Fruit fly (Drosophila melanogaster) whole organism, adult: ENCODE data around the gene Lsp1gamma.
A peak's percentile ranks its signal among the peaks of the same experiment; 100 is the strongest.

Source experiments
- CG11617 ChIP-seq: fragments of 200-800 bp; sonication (Bioruptor generic); optimal IDR thresholded peaks from 2 replicates; lab custom pipeline; 2017; ENCODE audit warnings: mild to moderate bottlenecking, missing biosample characterization, missing genetic modification reagents, missing genetic modification characterization
- CG12768 ChIP-seq: fragments of 200-800 bp; sonication (Bioruptor generic); optimal IDR thresholded peaks from 2 replicates; lab custom pipeline; 2017; ENCODE audit warnings: missing biosample characterization, missing genetic modification characterization, mild to moderate bottlenecking, moderate library complexity, missing genetic modification reagents
- CG14711 ChIP-seq: fragments of 200-800 bp; sonication (Bioruptor generic); optimal IDR thresholded peaks from 2 replicates; lab custom pipeline; 2018; ENCODE audit warnings: missing biosample characterization, mild to moderate bottlenecking, missing genetic modification characterization, moderate library complexity
- CG1620 ChIP-seq: fragments of 200-800 bp; sonication (Bioruptor generic); optimal IDR thresholded peaks from 2 replicates; lab custom pipeline; 2016; ENCODE audit warnings: missing biosample characterization, missing genetic modification characterization
- CG33017 ChIP-seq: fragments of 200-800 bp; sonication (Bioruptor generic); optimal IDR thresholded peaks from 2 replicates; lab custom pipeline; 2018; ENCODE audit warnings: missing biosample characterization, mild to moderate bottlenecking, missing genetic modification characterization, moderate library complexity
- CG5204 ChIP-seq: fragments of 200-800 bp; sonication (Bioruptor generic); optimal IDR thresholded peaks from 2 replicates; lab custom pipeline; 2016; ENCODE audit warnings: missing biosample characterization, missing genetic modification characterization
- CG7045 ChIP-seq: fragments of 200-800 bp; sonication (Bioruptor generic); optimal IDR thresholded peaks from 2 replicates; lab custom pipeline; 2017; ENCODE audit warnings: missing biosample characterization, mild to moderate bottlenecking, missing genetic modification characterization
- CG7101 ChIP-seq: fragments of 200-800 bp; sonication (Bioruptor generic); optimal IDR thresholded peaks from 2 replicates; lab custom pipeline; 2018; ENCODE audit warnings: missing biosample characterization, mild to moderate bottlenecking, missing genetic modification characterization, moderate library complexity
- Clk ChIP-seq: fragments of 200-800 bp; sonication (Bioruptor generic); optimal IDR thresholded peaks from 2 replicates; lab custom pipeline; 2017; ENCODE audit warnings: missing biosample characterization, missing genetic modification characterization
- Crg-1 ChIP-seq: fragments of 200-800 bp; sonication (Bioruptor generic); optimal IDR thresholded peaks from 2 replicates; lab custom pipeline; 2016; ENCODE audit warnings: missing biosample characterization, missing genetic modification characterization
- Hr96 ChIP-seq: fragments of 200-800 bp; sonication (Bioruptor generic); optimal IDR thresholded peaks from 2 replicates; lab custom pipeline; 2016; ENCODE audit warnings: missing biosample characterization, missing genetic modification characterization
- Mnt ChIP-seq: fragments of 200-800 bp; sonication (Bioruptor generic); optimal IDR thresholded peaks from 2 replicates; lab custom pipeline; 2016; ENCODE audit warnings: missing biosample characterization, mild to moderate bottlenecking, missing genetic modification characterization
- bab1 ChIP-seq: fragments of 200-800 bp; sonication (Bioruptor generic); optimal IDR thresholded peaks from 3 replicates; lab custom pipeline; 2019; ENCODE audit warnings: missing biosample characterization, mild to moderate bottlenecking, missing genetic modification characterization, moderate library complexity
- cic ChIP-seq: fragments of 200-800 bp; sonication (Bioruptor generic); optimal IDR thresholded peaks from 2 replicates; lab custom pipeline; 2017; ENCODE audit warnings: missing biosample characterization, mild to moderate bottlenecking, missing genetic modification characterization, moderate library complexity
- cnc ChIP-seq, 2 experiments: fragments of >200 bp; optimal IDR thresholded peaks; 2 replicates each; lab custom pipeline; 2017
- kay ChIP-seq: fragments of 200-800 bp; sonication (Bioruptor generic); peaks from one replicate; lab custom pipeline; 2016; ENCODE audit warnings: missing biosample characterization, missing genetic modification characterization, borderline replicate concordance
- ovo ChIP-seq: fragments of 200-800 bp; sonication (Bioruptor generic); optimal IDR thresholded peaks from 2 replicates; lab custom pipeline; 2016; ENCODE audit warnings: missing biosample characterization, missing genetic modification characterization
- pad ChIP-seq: fragments of 200-800 bp; sonication (Bioruptor generic); optimal IDR thresholded peaks from 3 replicates; lab custom pipeline; 2017; ENCODE audit warnings: missing biosample characterization, missing genetic modification characterization, mild to moderate bottlenecking, moderate library complexity, missing genetic modification reagents
- tj ChIP-seq: fragments of 200-800 bp; sonication (Bioruptor generic); optimal IDR thresholded peaks from 3 replicates; lab custom pipeline; 2017; ENCODE audit warnings: missing biosample characterization, mild to moderate bottlenecking, missing genetic modification characterization, moderate library complexity
- toe ChIP-seq: fragments of 200-800 bp; sonication (Bioruptor generic); optimal IDR thresholded peaks from 2 replicates; lab custom pipeline; 2016; ENCODE audit warnings: missing biosample characterization, missing genetic modification characterization

Gene Lsp1gamma

dm6 chr3L:37965-38364 lies 28.3 kb upstream of the Lsp1gamma start:
- TF ChIP-seq toe (GFP tag; lab: Kevin White, UChicago): no peak
- no peak for TF ChIP-seq bab1
- no peak for TF ChIP-seq CG33017
- no peak for TF ChIP-seq CG11617 (GFP tag; lab: Kevin White, UChicago)
- no peak for TF ChIP-seq cnc (optimal IDR thresholded peaks at IDR 0.05; lab: Kevin White, UChicago)
- no peak for TF ChIP-seq Crg-1 (GFP tag; lab: Kevin White, UChicago)
- no peak for TF ChIP-seq ovo (GFP tag; lab: Kevin White, UChicago)
- no peak for TF ChIP-seq Hr96 (GFP tag; lab: Kevin White, UChicago)
- TF ChIP-seq cic (GFP tag; lab: Kevin White, UChicago): no peak
- TF ChIP-seq CG5204: no peak
- TF ChIP-seq Mnt (GFP tag; lab: Kevin White, UChicago): no peak
- TF ChIP-seq CG12768 (GFP tag; lab: Kevin White, UChicago): no peak
- TF ChIP-seq tj (GFP tag; lab: Kevin White, UChicago): no peak
- no peak for TF ChIP-seq Clk (GFP tag; lab: Kevin White, UChicago)
- TF ChIP-seq CG1620: no peak
- no peak for TF ChIP-seq pad (GFP tag; lab: Kevin White, UChicago)
- TF ChIP-seq CG7101 (tag; lab: Kevin White, UChicago): no peak

DNA sequence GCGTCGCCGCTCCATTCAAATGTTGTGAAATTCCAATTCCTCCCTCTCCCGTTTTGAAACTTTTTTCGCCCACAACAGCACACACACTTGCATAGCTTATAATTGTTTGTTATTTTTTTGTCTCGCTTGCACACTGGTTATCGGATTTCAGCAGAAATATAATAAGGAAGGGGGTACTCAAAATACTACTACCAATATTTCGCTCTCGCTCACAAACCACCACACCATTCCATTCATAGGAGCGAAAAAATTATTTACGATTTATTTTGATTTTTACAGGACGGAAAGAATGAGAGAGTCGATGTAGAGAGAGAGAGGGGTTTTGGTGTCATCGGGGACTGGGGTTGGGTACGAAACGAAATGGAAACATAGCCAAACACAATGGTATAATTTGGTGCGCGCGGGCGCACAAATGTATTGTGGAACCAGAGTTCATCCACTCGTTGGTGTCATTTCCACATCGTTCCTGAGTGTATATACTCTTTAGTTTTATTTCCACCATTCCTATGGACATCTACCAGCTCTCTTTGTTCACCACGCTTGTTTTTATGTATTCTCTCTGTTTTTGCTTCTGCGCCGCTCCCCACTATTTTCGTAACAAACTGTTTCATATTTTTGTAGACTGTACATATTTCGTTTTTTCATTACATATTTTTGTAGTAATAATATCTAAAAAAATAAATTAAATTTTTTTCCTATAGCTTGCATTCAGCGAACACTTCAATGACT lies 25.9 kb upstream of the Lsp1gamma start:
- peak; percentile 63 for TF ChIP-seq pad (GFP tag; lab: Kevin White, UChicago)
- TF ChIP-seq CG11617 (GFP tag; lab: Kevin White, UChicago): no peak
- no peak for TF ChIP-seq tj (GFP tag; lab: Kevin White, UChicago)
- peak; percentile 93 for TF ChIP-seq kay (GFP tag; lab: Kevin White, UChicago)
- TF ChIP-seq CG1620: no peak
- peak; percentile 11 for TF ChIP-seq CG7045
- no peak for TF ChIP-seq Clk (GFP tag; lab: Kevin White, UChicago)
- TF ChIP-seq CG7101 (tag; lab: Kevin White, UChicago): no peak
- TF ChIP-seq cic (GFP tag; lab: Kevin White, UChicago): no peak
- TF ChIP-seq Mnt (GFP tag; lab: Kevin White, UChicago): no peak
- no peak for TF ChIP-seq cnc (optimal IDR thresholded peaks at IDR 0.05; lab: Kevin White, UChicago)
- TF ChIP-seq ovo (GFP tag; lab: Kevin White, UChicago): no peak
- no peak for TF ChIP-seq Crg-1 (GFP tag; lab: Kevin White, UChicago)
- TF ChIP-seq CG12768 (GFP tag; lab: Kevin White, UChicago): no peak
- no peak for TF ChIP-seq CG14711
- TF ChIP-seq Hr96 (GFP tag; lab: Kevin White, UChicago): no peak
- TF ChIP-seq CG33017: no peak
- TF ChIP-seq toe (GFP tag; lab: Kevin White, UChicago): no peak

dm6 chr3L:41386-42046 lies 24.7 kb upstream of the Lsp1gamma start:
- TF ChIP-seq Hr96 (GFP tag; lab: Kevin White, UChicago) (no peak), CG1620 (no peak), CG7045 (no peak)

- TF ChIP-seq Mnt (GFP tag; lab: Kevin White, UChicago) (no peak), CG1620 (no peak), ovo (GFP tag; lab: Kevin White, UChicago) (no peak), cic (GFP tag; lab: Kevin White, UChicago) (no peak)
Observed at dm6 chr3L:47635-48177, 18.5 kb upstream of the Lsp1gamma start.

DNA sequence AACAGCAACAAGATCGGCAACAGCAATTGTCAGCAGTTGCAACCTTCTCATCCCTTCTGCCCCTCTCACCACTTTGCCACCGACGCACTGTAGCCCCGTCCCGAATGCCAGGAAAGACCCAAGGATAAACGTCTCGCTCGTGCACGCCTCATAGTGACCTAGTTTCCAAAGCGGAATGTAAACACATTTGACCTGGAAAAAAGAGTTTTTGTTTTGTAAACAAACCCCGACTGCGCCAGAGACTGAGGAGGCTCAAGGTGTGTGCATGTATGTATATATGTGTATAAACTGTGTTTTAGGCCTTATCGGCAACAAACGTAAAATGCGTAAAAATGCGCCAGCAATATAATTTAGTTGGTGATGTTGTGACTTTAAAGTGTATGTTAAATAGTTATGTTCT lies 16.5 kb upstream of the Lsp1gamma start:
- TF ChIP-seq Hr96 (GFP tag; lab: Kevin White, UChicago) (no peak), toe (GFP tag; lab: Kevin White, UChicago) (no peak), kay (GFP tag; lab: Kevin White, UChicago) (no peak), cnc (optimal IDR thresholded peaks at IDR 0.05; lab: Kevin White, UChicago) (no peak), CG14711 (no peak), Crg-1 (GFP tag; lab: Kevin White, UChicago) (no peak)

DNA sequence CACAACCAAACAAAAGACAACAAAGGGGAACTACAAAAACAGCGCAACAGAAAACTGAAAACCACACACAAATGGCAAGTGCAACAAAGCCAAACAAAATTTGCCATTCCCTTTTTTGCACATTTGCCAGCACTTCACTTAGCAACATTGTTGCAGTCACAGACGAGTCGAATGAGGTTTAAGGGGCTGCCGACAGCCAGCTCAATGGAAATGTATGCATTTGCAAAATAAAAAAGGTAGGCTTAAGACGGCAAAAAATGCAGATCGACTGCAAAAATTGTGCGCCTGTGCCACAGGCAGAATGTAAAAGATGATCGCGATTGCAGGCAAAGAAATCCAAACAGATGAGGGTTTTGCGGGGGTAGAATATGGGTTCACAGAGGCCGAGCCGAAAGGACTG lies 15.4 kb upstream of the Lsp1gamma start:
- TF ChIP-seq CG5204 (no peak), tj (GFP tag; lab: Kevin White, UChicago) (peak; percentile 61)

DNA sequence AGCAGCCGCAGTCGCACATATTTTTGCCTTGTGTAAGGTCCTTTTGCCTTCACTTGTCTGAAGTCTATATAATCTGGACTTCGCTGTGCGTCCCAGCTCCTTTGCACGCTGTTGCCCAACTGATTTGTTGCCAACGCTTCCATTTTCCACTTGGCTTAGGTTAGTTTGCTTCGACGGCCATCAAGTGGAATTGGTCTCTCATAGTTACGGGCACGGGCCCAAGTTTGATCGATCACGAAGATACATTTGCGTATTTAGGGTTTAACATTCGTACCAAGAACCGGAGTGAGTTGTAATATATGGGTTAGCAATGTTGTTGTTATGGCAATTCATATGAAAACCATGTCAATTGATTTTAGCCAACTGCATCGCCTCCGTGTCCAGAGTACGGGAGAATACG lies 11.6 kb upstream of the Lsp1gamma start, which contains the start of gene CG43149:
CG43149 (minus strand) TSS at position 101 of the 400 bp plus-strand sequence.
- no peak for TF ChIP-seq pad (GFP tag; lab: Kevin White, UChicago)
- no peak for TF ChIP-seq Mnt (GFP tag; lab: Kevin White, UChicago)
- TF ChIP-seq CG7045: no peak
